Worm (Caenorhabditis elegans): ENCODE measurements around the gene C33H5.2.

The C33H5.2 gene

DNA sequence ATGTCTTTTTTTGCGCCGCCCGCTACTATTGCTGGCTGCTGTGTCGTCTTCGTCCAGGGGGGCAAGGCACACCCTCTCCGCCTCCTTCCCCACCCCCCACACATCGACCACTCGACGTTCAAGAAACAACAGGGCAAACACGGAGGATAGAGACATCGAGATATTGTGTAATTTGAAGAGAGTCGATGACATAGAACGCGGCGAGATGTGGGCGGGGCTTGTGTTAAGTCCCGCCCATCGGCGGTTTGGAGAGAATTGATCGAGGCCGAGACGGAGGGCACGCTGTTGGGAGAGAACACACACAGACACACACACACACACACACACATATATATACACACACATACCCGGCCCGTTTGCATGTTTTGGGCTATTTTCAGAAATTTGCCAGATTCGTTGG, 40.7 kb downstream of the C33H5.2 start (continued):
- TF ChIP-seq nhr-6 (tag; optimal IDR thresholded peaks at IDR 0.05) (no peak), F10B5.3 (tag; optimal IDR thresholded peaks at IDR 0.05) (peak; percentile 46), dve-1 (tag; optimal IDR thresholded peaks at IDR 0.05; ENCODE audit: insufficient read depth) (peak; percentile 77), duxl-1 (tag; optimal IDR thresholded peaks at IDR 0.05; ENCODE audit: poor library complexity) (no peak), mep-1 (tag; optimal IDR thresholded peaks at IDR 0.05) (peak; percentile 89), egl-27 (tag; optimal IDR thresholded peaks at IDR 0.05) (no peak), dpl-1 (GFP tag; optimal IDR thresholded peaks at IDR 0.05) (peak; percentile 46), hif-1 (tag; optimal IDR thresholded peaks at IDR 0.05) (peak in 1 of 2 experiments; percentile 60), dmd-9 (GFP tag; IDR thresholded peaks at IDR 0.05) (no peak), zip-11 (GFP tag; IDR thresholded peaks at IDR 0.05) (no peak), D1046.2 (GFP tag; IDR thresholded peaks at IDR 0.05) (0 out of 2 replicates have a peak, but pooled peaks have one; percentile 58), nhr-48 (tag; optimal IDR thresholded peaks at IDR 0.05) (peak; percentile 52), hmg-1.1 (GFP tag; IDR thresholded peaks at IDR 0.05) (peak; percentile 88), ztf-7 (tag; optimal IDR thresholded peaks at IDR 0.05) (peak; percentile 31), nhr-102 (tag; optimal IDR thresholded peaks at IDR 0.05) (peak; percentile 52), hlh-11 (tag; optimal IDR thresholded peaks at IDR 0.05) (peak; percentile 92), Y105C5A.15 (GFP tag; IDR thresholded peaks at IDR 0.05) (no peak), arid-1 (GFP tag; conservative IDR thresholded peaks at IDR 0.05) (peak; percentile 57), nhr-111 (GFP tag; optimal IDR thresholded peaks at IDR 0.05) (peak; percentile 13), vab-7 (GFP tag; IDR thresholded peaks at IDR 0.05) (no peak), mdt-29 (GFP tag; IDR thresholded peaks at IDR 0.05) (no peak), jun-1 (tag; optimal IDR thresholded peaks at IDR 0.05) (peak; percentile 11), F44E2.7 (GFP tag; IDR thresholded peaks at IDR 0.05) (0 out of 2 replicates have a peak, but pooled peaks have one; percentile 11), daf-19 (GFP tag; conservative IDR thresholded peaks at IDR 0.05) (no peak), lin-1 (GFP tag; IDR thresholded peaks at IDR 0.05) (0 out of 2 replicates have a peak, but pooled peaks have one; percentile 37), F49E8.2 (tag; optimal IDR thresholded peaks at IDR 0.05; ENCODE audit: borderline replicate concordance) (no peak), lim-7 (GFP tag; IDR thresholded peaks at IDR 0.05) (no peak), nhr-77 (tag; optimal IDR thresholded peaks at IDR 0.05) (peak; percentile 37), tag-97 (GFP tag; IDR thresholded peaks at IDR 0.05) (no peak), unc-62 (GFP tag; optimal IDR thresholded peaks at IDR 0.05 in 1 of 2) (peak in 1 of 2 experiments; percentile 72), unc-62 (tag; optimal IDR thresholded peaks at IDR 0.05) (no peak), nhr-76 (tag; optimal IDR thresholded peaks at IDR 0.05) (no peak), ces-1 (GFP tag; optimal IDR thresholded peaks at IDR 0.05) (no peak), ZK546.5 (tag; optimal IDR thresholded peaks at IDR 0.05) (no peak), lir-3 (tag; optimal IDR thresholded peaks at IDR 0.05) (no peak), aly-2 (tag; optimal IDR thresholded peaks at IDR 0.05) (no peak), mxl-2 (GFP tag; conservative IDR thresholded peaks at IDR 0.05) (no peak), ctbp-1 (GFP tag; IDR thresholded peaks at IDR 0.05) (peak; percentile 70), ceh-62 (tag; optimal IDR thresholded peaks at IDR 0.05) (no peak), daf-12 (tag; optimal IDR thresholded peaks at IDR 0.05) (no peak), attf-4 (tag; optimal IDR thresholded peaks at IDR 0.05) (no peak), unc-130 (GFP tag; optimal IDR thresholded peaks at IDR 0.05) (no peak), lin-39 (tag; optimal IDR thresholded peaks at IDR 0.05) (no peak), nhr-237 (tag; optimal IDR thresholded peaks at IDR 0.05) (no peak), set-16 (GFP tag; IDR thresholded peaks at IDR 0.05) (peak; percentile 82), zag-1 (tag; optimal IDR thresholded peaks at IDR 0.05) (peak; percentile 52), Y75B8A.6 (GFP tag; IDR thresholded peaks at IDR 0.05) (no peak), egl-43 (GFP tag; IDR thresholded peaks at IDR 0.05) (no peak), madf-5 (GFP tag; IDR thresholded peaks at IDR 0.05) (no peak), zfp-2 (tag; optimal IDR thresholded peaks at IDR 0.05) (no peak), T26A8.4 (GFP tag; IDR thresholded peaks at IDR 0.05) (peak; percentile 41), nhr-25 (tag; optimal IDR thresholded peaks at IDR 0.05; ENCODE audit: borderline replicate concordance, insufficient read depth) (peak; percentile 73)
